Worm (Caenorhabditis elegans): ENCODE results near the gene ZK180.8.

DNA sequence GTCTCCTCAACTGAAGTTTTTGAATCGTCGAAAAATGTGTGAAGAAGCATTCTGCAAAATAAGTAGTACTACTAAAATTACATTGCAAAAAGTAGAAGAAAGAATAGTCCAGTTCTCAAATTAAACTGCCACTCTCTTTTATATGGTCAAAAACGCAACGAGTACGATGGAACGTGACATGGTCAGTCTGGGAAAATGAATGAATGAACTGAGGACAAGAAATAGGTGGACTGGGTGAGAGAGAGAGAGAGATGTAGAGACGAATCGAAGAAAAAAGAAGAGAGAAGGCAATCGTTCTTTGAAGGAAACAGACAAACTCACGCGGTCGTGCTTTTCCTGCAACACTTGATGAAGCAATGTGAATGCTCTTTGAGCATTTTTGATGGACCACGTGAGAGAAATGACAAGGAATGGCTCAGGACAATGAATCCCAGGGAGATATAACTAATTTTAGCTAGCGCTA, 34.5 kb downstream of the ZK180.8 start, which contains the start of gene M01H9.3:
- TF ChIP-seq ztf-26 (tag; optimal IDR thresholded peaks at IDR 0.05) (no peak), dpl-1 (GFP tag; optimal IDR thresholded peaks at IDR 0.05) (no peak), snpc-1.3 (tag; optimal IDR thresholded peaks at IDR 0.05; ENCODE audit: insufficient read depth) (no peak), snpc-4 (GFP tag; optimal IDR thresholded peaks at IDR 0.05) (no peak), snpc-4 (tag; optimal IDR thresholded peaks at IDR 0.05) (no peak), zim-3 (tag; optimal IDR thresholded peaks at IDR 0.05) (no peak), F33H1.4 (GFP tag; IDR thresholded peaks at IDR 0.05) (no peak), B0336.3 (GFP tag; IDR thresholded peaks at IDR 0.05) (peak; percentile 15; the same call in 1 of the 2 replicates), ama-1 (optimal IDR thresholded peaks at IDR 0.05) (peak; percentile 70), ama-1 (GFP tag; optimal IDR thresholded peaks at IDR 0.05) (peak in 1 of 2 experiments; percentile 6), lin-40 (tag; optimal IDR thresholded peaks at IDR 0.05) (peak; percentile 46), attf-3 (GFP tag; conservative IDR thresholded peaks at IDR 0.05) (no peak)

Data from whole organism, young adult.